Fruit fly (Drosophila melanogaster): ENCODE results near the gene t-cup.

t-cup gene

DNA sequence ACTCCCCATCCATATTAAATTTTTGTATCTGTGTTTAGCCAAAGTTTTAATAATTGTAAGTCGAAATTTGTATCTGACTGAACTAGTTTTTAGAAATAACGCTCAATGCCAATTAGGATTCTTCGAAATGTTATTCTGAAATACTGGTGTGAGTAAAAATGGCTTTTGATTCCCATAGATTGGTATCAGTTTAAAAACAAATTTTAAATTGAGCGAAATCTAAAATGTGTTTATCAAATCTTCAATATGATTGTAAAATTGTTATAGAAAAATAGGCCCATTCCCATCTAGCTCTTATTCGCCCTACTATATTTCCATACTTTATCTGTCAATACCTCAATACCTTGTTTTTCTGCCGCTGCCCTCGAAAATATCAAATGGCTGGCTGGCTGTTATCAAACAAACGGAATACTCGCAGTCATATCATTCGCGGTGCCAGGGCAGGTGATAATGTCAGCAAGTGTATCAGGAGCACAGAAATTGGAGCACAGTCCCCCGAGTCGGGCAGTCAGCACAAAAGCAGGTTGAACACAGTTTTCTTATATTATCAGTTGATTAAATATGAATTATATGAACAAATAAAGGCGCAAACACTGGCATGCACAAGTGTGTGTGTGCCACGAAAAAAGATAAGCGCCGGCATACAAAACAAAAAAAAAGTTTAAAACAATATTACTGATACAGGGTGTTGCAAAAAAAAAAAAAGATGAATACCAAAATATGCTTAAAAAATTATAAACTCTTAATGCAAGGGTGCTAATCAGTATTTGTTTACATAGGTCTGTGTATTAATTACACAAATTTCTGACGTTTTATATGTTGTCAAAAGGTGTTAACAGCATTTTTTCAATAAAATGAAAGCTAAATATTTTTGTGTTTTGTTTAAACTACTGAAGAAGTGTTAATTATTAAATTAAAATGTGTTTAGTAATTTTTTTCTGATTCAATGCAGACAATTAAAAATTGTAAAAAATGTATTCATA is at the start of gene t-cup (continued):
- TF ChIP-seq MTF-1 (GFP tag; optimal IDR thresholded peaks at IDR 0.05; ENCODE audit: borderline replicate concordance) (peak; percentile 90), br (optimal IDR thresholded peaks at IDR 0.05) (no peak), Dll (GFP tag; IDR thresholded peaks at IDR 0.05; ENCODE audit: partially characterized antibody) (no peak), CG3065 (GFP tag; optimal IDR thresholded peaks at IDR 0.05) (no peak), CG34422 (GFP tag; IDR thresholded peaks at IDR 0.05) (no peak; the same call in 2 of the 3 replicates), Pdp1 (GFP tag; optimal IDR thresholded peaks at IDR 0.05) (peak; percentile 50 to 88), ewg (GFP tag; optimal IDR thresholded peaks at IDR 0.05) (peak; percentile 59), z (GFP tag; IDR thresholded peaks at IDR 0.05) (no peak), Blimp-1 (GFP tag; optimal IDR thresholded peaks at IDR 0.05) (peak; percentile 79), wdn (GFP tag; IDR thresholded peaks at IDR 0.05) (peak; percentile 58), Aef1 (GFP tag; IDR thresholded peaks at IDR 0.05) (0 out of 3 replicates have a peak, but pooled peaks have one; percentile 27), NC2α (GFP tag; optimal IDR thresholded peaks at IDR 0.05) (peak; percentile 84), MESR4 (GFP tag; optimal IDR thresholded peaks at IDR 0.05) (peak; percentile 10), CG14014 (GFP tag; IDR thresholded peaks at IDR 0.05) (peak; percentile 71; the same call in 1 of the 2 replicates), sug (tag; optimal IDR thresholded peaks at IDR 0.05) (peak; percentile 91), Hand (GFP tag; optimal IDR thresholded peaks at IDR 0.05) (peak; percentile 64), CG7357 (GFP tag; IDR thresholded peaks at IDR 0.05) (no peak), chm (GFP tag; IDR thresholded peaks at IDR 0.05) (peak; percentile 85; the same call in 1 of the 2 replicates), pan (optimal IDR thresholded peaks at IDR 0.05) (no peak), pan (GFP tag; optimal IDR thresholded peaks at IDR 0.05 in 1 of 2, IDR thresholded peaks at IDR 0.05 in 1 of 2) (peak in 1 of 2 experiments; percentile 73), CG13775 (GFP tag; optimal IDR thresholded peaks at IDR 0.05) (peak; percentile 34), CG18764 (GFP tag; optimal IDR thresholded peaks at IDR 0.05) (peak; percentile 58), ftz-f1 (GFP tag; optimal IDR thresholded peaks at IDR 0.05) (peak; percentile 31), yki (optimal IDR thresholded peaks at IDR 0.05) (no peak), CG8944 (GFP tag; optimal IDR thresholded peaks at IDR 0.05) (peak; percentile 35), jumu (GFP tag; optimal IDR thresholded peaks at IDR 0.05) (peak; percentile 14), CG11398 (GFP tag; optimal IDR thresholded peaks at IDR 0.05) (peak; percentile 69), Doc3 (GFP tag; IDR thresholded peaks at IDR 0.05; ENCODE audit: partially characterized antibody) (no peak), NfI (GFP tag; optimal IDR thresholded peaks at IDR 0.05) (peak; percentile 58), zfh2 (GFP tag; optimal IDR thresholded peaks at IDR 0.05) (no peak), HLHmδ (GFP tag; optimal IDR thresholded peaks at IDR 0.05) (peak; percentile 67), Adf1 (GFP tag; IDR thresholded peaks at IDR 0.05) (peak; percentile 66), CG13624 (GFP tag; optimal IDR thresholded peaks at IDR 0.05) (peak; percentile 72), CG16863 (GFP tag; optimal IDR thresholded peaks at IDR 0.05) (peak; percentile 65), PHDP (tag; optimal IDR thresholded peaks at IDR 0.05) (peak; percentile 85), zen (tag; optimal IDR thresholded peaks at IDR 0.05) (no peak), Eip74EF (GFP tag; optimal IDR thresholded peaks at IDR 0.05) (peak in 1 of 2 experiments; percentile 26), NK7.1 (GFP tag; optimal IDR thresholded peaks at IDR 0.05) (peak; percentile 49), CG10431 (GFP tag; optimal IDR thresholded peaks at IDR 0.05) (peak; percentile 83), CG12219 (GFP tag; optimal IDR thresholded peaks at IDR 0.05) (peak; percentile 70), CG8089 (GFP tag; optimal IDR thresholded peaks at IDR 0.05) (peak; percentile 52), CG3847 (GFP tag; IDR thresholded peaks at IDR 0.05) (0 out of 2 replicates have a peak, but pooled peaks have one; percentile 29), so (GFP tag; IDR thresholded peaks at IDR 0.05) (peak; percentile 74; the same call in 2 of the 3 replicates), cato (GFP tag; optimal IDR thresholded peaks at IDR 0.05; ENCODE audit: borderline replicate concordance) (no peak), jigr1 (GFP tag; IDR thresholded peaks at IDR 0.05) (no peak), lilli (GFP tag; optimal IDR thresholded peaks at IDR 0.05) (peak; percentile 51), h (optimal IDR thresholded peaks at IDR 0.05) (no peak), HLH4C (GFP tag; IDR thresholded peaks at IDR 0.05; ENCODE audit: partially characterized antibody) (no peak)
